Fruit fly (Drosophila melanogaster): ENCODE results near the gene CG10274.

CG10274 gene

DNA sequence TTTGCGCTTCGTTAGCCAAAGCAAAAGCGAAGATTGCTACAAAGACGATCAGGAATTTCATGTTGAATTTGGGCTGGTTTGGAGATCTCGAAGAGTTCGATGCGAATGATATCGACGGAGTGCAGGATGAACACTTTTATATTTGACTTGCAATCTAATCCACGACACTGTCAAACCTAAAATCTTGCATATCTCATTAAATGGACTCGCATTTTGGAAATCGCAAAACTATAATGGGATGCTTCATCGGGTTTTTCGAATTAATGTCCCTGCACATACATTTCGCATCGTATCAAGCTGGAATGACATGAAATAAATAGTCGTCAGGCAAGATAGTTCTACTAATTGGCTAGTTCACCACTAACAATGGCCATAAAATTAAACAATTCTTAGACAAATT is 43.6 kb downstream of the CG10274 start, which contains the start of gene Lcp65Ae:
Gene Lcp65Ae, minus strand, starts transcription at position 101 of the 400 bp plus-strand sequence.
- TF ChIP-seq CG7101 (tag; optimal IDR thresholded peaks at IDR 0.05): no peak
- TF ChIP-seq CG1620 (GFP tag; optimal IDR thresholded peaks at IDR 0.05): no peak
- TF ChIP-seq CG14711 (tag; optimal IDR thresholded peaks at IDR 0.05): no peak
- no peak for TF ChIP-seq kay (GFP tag; ENCODE audit: borderline replicate concordance)
- no peak for TF ChIP-seq CG11617 (GFP tag; optimal IDR thresholded peaks at IDR 0.05)
- TF ChIP-seq bab1 (GFP tag; optimal IDR thresholded peaks at IDR 0.05): no peak
- TF ChIP-seq CG12768 (GFP tag; optimal IDR thresholded peaks at IDR 0.05): no peak

- TF ChIP-seq CG14711 (tag; optimal IDR thresholded peaks at IDR 0.05) (no peak), cnc (optimal IDR thresholded peaks at IDR 0.05) (no peak), tj (GFP tag; optimal IDR thresholded peaks at IDR 0.05) (no peak), pad (GFP tag; optimal IDR thresholded peaks at IDR 0.05) (no peak), Crg-1 (GFP tag; optimal IDR thresholded peaks at IDR 0.05) (no peak), toe (GFP tag; optimal IDR thresholded peaks at IDR 0.05) (no peak), Clk (GFP tag; optimal IDR thresholded peaks at IDR 0.05) (no peak), CG7045 (GFP tag; optimal IDR thresholded peaks at IDR 0.05) (no peak), CG11617 (GFP tag; optimal IDR thresholded peaks at IDR 0.05) (no peak), Hr96 (GFP tag; optimal IDR thresholded peaks at IDR 0.05) (no peak), cic (GFP tag; optimal IDR thresholded peaks at IDR 0.05) (no peak), CG12768 (GFP tag; optimal IDR thresholded peaks at IDR 0.05) (no peak), Mnt (GFP tag; optimal IDR thresholded peaks at IDR 0.05) (no peak), bab1 (GFP tag; optimal IDR thresholded peaks at IDR 0.05) (no peak)
These were observed 44.9 kb downstream of the CG10274 start, which contains the start of gene Lcp65Af for dm6 chr3L:6136691-6137090. Gene Lcp65Af (minus strand): TSS chr3L:6136791.

dm6 chr3L:6135174-6135573 is 46.5 kb downstream of the CG10274 start, which contains the start of gene Lcp65Ag1:
Gene Lcp65Ag1 (minus strand): TSS chr3L:6135274.
- TF ChIP-seq pad (GFP tag; optimal IDR thresholded peaks at IDR 0.05) (no peak), CG5204 (GFP tag; optimal IDR thresholded peaks at IDR 0.05) (no peak), kay (GFP tag; ENCODE audit: borderline replicate concordance) (no peak), CG1620 (GFP tag; optimal IDR thresholded peaks at IDR 0.05) (no peak), Hr96 (GFP tag; optimal IDR thresholded peaks at IDR 0.05) (no peak), Crg-1 (GFP tag; optimal IDR thresholded peaks at IDR 0.05) (no peak), Mnt (GFP tag; optimal IDR thresholded peaks at IDR 0.05) (no peak), CG7045 (GFP tag; optimal IDR thresholded peaks at IDR 0.05) (no peak), toe (GFP tag; optimal IDR thresholded peaks at IDR 0.05) (no peak), ovo (GFP tag; optimal IDR thresholded peaks at IDR 0.05) (no peak), Clk (GFP tag; optimal IDR thresholded peaks at IDR 0.05) (no peak), cic (GFP tag; optimal IDR thresholded peaks at IDR 0.05) (no peak), CG12768 (GFP tag; optimal IDR thresholded peaks at IDR 0.05) (no peak), CG11617 (GFP tag; optimal IDR thresholded peaks at IDR 0.05) (no peak), tj (GFP tag; optimal IDR thresholded peaks at IDR 0.05) (no peak), CG7101 (tag; optimal IDR thresholded peaks at IDR 0.05) (no peak)

- no peak for TF ChIP-seq CG7045 (GFP tag; optimal IDR thresholded peaks at IDR 0.05)
These were observed 48.1 kb downstream of the CG10274 start, which contains the start of gene Lcp65Ag2 for dm6 chr3L:6133546-6133945. Gene Lcp65Ag2 (minus strand): TSS chr3L:6133593.

- TF ChIP-seq Hr96 (GFP tag; optimal IDR thresholded peaks at IDR 0.05) (no peak), CG11617 (GFP tag; optimal IDR thresholded peaks at IDR 0.05) (no peak), cnc (optimal IDR thresholded peaks at IDR 0.05) (no peak), CG7101 (tag; optimal IDR thresholded peaks at IDR 0.05) (no peak), Mnt (GFP tag; optimal IDR thresholded peaks at IDR 0.05) (no peak), toe (GFP tag; optimal IDR thresholded peaks at IDR 0.05) (no peak), CG1620 (GFP tag; optimal IDR thresholded peaks at IDR 0.05) (no peak), CG33017 (tag; optimal IDR thresholded peaks at IDR 0.05) (no peak)
These were observed 49.6 kb downstream of the CG10274 start, which contains the start of gene Cpr65Au for dm6 chr3L:6132009-6132408. Gene Cpr65Au (minus strand): TSS chr3L:6132109.

DNA sequence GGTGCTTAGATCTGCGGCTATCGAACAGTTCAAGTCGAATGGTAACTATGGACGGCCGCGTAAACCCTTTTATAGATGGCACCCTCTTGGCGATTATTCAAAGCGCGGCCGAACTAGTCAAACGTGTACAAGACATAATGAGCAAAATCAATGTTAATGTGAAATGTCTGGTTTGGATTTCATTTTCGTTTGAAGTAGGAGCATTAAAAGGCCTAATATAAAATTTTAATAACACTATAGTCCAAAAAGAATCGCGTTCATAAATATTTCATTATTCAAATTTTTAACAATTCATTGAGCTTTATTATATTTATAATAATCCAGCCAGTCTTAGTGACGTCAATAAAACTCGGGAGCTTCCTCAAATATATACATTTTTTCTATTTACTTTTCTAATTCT is 50.7 kb downstream of the CG10274 start, which contains the start of gene Lcp65Ag3:
Gene Lcp65Ag3, minus strand, starts transcription at position 46 of the 400 bp plus-strand sequence.
- TF ChIP-seq CG1620 (GFP tag; optimal IDR thresholded peaks at IDR 0.05): no peak
- no peak for TF ChIP-seq CG7045 (GFP tag; optimal IDR thresholded peaks at IDR 0.05)
- TF ChIP-seq Hr96 (GFP tag; optimal IDR thresholded peaks at IDR 0.05): no peak
- no peak for TF ChIP-seq Crg-1 (GFP tag; optimal IDR thresholded peaks at IDR 0.05)
- TF ChIP-seq Clk (GFP tag; optimal IDR thresholded peaks at IDR 0.05): no peak
- no peak for TF ChIP-seq CG14711 (tag; optimal IDR thresholded peaks at IDR 0.05)
- no peak for TF ChIP-seq CG12768 (GFP tag; optimal IDR thresholded peaks at IDR 0.05)

dm6 chr3L:6129591-6129990 is 52.0 kb downstream of the CG10274 start:
- TF ChIP-seq CG11617 (GFP tag; optimal IDR thresholded peaks at IDR 0.05) (no peak), CG33017 (tag; optimal IDR thresholded peaks at IDR 0.05) (no peak), cnc (optimal IDR thresholded peaks at IDR 0.05) (no peak), CG7045 (GFP tag; optimal IDR thresholded peaks at IDR 0.05) (no peak), pad (GFP tag; optimal IDR thresholded peaks at IDR 0.05) (no peak), Crg-1 (GFP tag; optimal IDR thresholded peaks at IDR 0.05) (no peak), CG1620 (GFP tag; optimal IDR thresholded peaks at IDR 0.05) (no peak), toe (GFP tag; optimal IDR thresholded peaks at IDR 0.05) (no peak), Mnt (GFP tag; optimal IDR thresholded peaks at IDR 0.05) (no peak), cic (GFP tag; optimal IDR thresholded peaks at IDR 0.05) (no peak), CG14711 (tag; optimal IDR thresholded peaks at IDR 0.05) (no peak), CG12768 (GFP tag; optimal IDR thresholded peaks at IDR 0.05) (no peak), CG7101 (tag; optimal IDR thresholded peaks at IDR 0.05) (no peak), tj (GFP tag; optimal IDR thresholded peaks at IDR 0.05) (no peak), CG5204 (GFP tag; optimal IDR thresholded peaks at IDR 0.05) (no peak), bab1 (GFP tag; optimal IDR thresholded peaks at IDR 0.05) (no peak), Hr96 (GFP tag; optimal IDR thresholded peaks at IDR 0.05) (no peak), ovo (GFP tag; optimal IDR thresholded peaks at IDR 0.05) (no peak), Clk (GFP tag; optimal IDR thresholded peaks at IDR 0.05) (no peak)

Measured in whole organism, adult.